Fruit fly (Drosophila melanogaster): ENCODE measurements around the gene CG34164.

The CG34164 gene

dm6 chr2L:12044613-12045350 lies 11.4 kb upstream of the CG34164 start, which contains the start of gene CG6785:
Gene CG6785 (minus strand): TSS chr2L:12045200.
- TF ChIP-seq insv (optimal IDR thresholded peaks at IDR 0.05) (no peak), ttk (optimal IDR thresholded peaks at IDR 0.05) (no peak), Sin3A (optimal IDR thresholded peaks at IDR 0.05) (no peak), h (optimal IDR thresholded peaks at IDR 0.05) (no peak), psq (optimal IDR thresholded peaks at IDR 0.05) (no peak), Myc (optimal IDR thresholded peaks at IDR 0.05) (no peak)

- no peak for TF ChIP-seq psq (optimal IDR thresholded peaks at IDR 0.05)
- no peak for TF ChIP-seq ttk (optimal IDR thresholded peaks at IDR 0.05)
- no peak for TF ChIP-seq h (optimal IDR thresholded peaks at IDR 0.05)
- TF ChIP-seq Myc (optimal IDR thresholded peaks at IDR 0.05) = no peak
- no peak for TF ChIP-seq Sin3A (optimal IDR thresholded peaks at IDR 0.05)
- no peak for TF ChIP-seq insv (optimal IDR thresholded peaks at IDR 0.05)
Observed at dm6 chr2L:12045578-12045940, 10.6 kb upstream of the CG34164 start.

dm6 chr2L:12045941-12046855 lies 9.9 kb upstream of the CG34164 start, which contains the start of gene CG6770:
Gene CG6770 (minus strand): TSS chr2L:12046118.
- TF ChIP-seq h (optimal IDR thresholded peaks at IDR 0.05) (no peak), Myc (optimal IDR thresholded peaks at IDR 0.05) (no peak), Sin3A (optimal IDR thresholded peaks at IDR 0.05) (no peak), ttk (optimal IDR thresholded peaks at IDR 0.05) (no peak), psq (optimal IDR thresholded peaks at IDR 0.05) (no peak), insv (optimal IDR thresholded peaks at IDR 0.05) (no peak)

DNA sequence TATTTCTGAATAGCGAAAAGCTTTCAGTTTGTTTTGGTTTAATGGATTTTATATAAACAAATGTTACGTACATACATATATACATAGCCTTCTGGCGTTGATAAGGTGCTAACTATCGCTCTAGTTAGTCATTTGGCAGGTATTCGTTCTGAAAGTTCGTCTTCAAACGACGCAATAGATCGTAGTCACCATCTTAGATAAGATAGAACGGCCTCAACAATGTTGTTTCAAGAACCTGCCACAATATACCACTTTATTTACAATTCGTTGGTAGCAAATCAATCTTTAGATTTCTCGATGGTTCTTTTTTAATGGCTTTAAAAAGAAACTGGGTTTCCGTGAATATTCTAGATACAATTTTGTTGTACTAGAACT lies 9.3 kb upstream of the CG34164 start:
- no peak for TF ChIP-seq Myc (optimal IDR thresholded peaks at IDR 0.05)
- no peak for TF ChIP-seq psq (optimal IDR thresholded peaks at IDR 0.05)
- no peak for TF ChIP-seq Sin3A (optimal IDR thresholded peaks at IDR 0.05)
- TF ChIP-seq h (optimal IDR thresholded peaks at IDR 0.05) = no peak
- TF ChIP-seq ttk (optimal IDR thresholded peaks at IDR 0.05) = no peak
- TF ChIP-seq insv (optimal IDR thresholded peaks at IDR 0.05) = no peak

DNA sequence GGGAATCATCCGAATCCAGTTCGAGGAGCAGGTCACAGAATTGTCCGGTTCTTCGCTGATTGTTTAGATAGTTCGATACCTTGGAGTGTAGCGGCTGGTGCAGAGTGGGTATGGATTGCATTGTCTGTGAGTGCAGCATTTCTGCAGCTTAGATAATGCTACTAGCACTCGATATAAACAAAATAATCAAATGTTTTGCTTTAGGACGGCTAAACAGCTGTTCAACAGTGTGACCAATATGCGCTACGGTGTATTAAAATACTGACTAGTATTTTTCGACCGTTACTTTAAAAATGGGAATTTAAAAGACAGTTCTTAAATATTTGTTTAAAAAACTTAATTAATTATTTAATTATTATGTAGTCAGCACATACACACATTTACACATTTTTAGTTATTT lies 7.4 kb upstream of the CG34164 start, which contains the start of gene Plzf:
Gene Plzf (minus strand): TSS at position 196 of the 400 bp plus-strand sequence.
- TF ChIP-seq h (optimal IDR thresholded peaks at IDR 0.05) = no peak
- no peak for TF ChIP-seq psq (optimal IDR thresholded peaks at IDR 0.05)
- no peak for TF ChIP-seq ttk (optimal IDR thresholded peaks at IDR 0.05)
- TF ChIP-seq Myc (optimal IDR thresholded peaks at IDR 0.05) = no peak
- TF ChIP-seq insv (optimal IDR thresholded peaks at IDR 0.05) = no peak
- no peak for TF ChIP-seq Sin3A (optimal IDR thresholded peaks at IDR 0.05)

dm6 chr2L:12049133-12049532 lies 7.0 kb upstream of the CG34164 start, which contains the start of gene PLCXD:
Gene PLCXD (plus strand): TSS chr2L:12049418.
- TF ChIP-seq ttk (optimal IDR thresholded peaks at IDR 0.05) (no peak), insv (optimal IDR thresholded peaks at IDR 0.05) (no peak), h (optimal IDR thresholded peaks at IDR 0.05) (no peak), psq (optimal IDR thresholded peaks at IDR 0.05) (no peak), Sin3A (optimal IDR thresholded peaks at IDR 0.05) (no peak), Myc (optimal IDR thresholded peaks at IDR 0.05) (no peak)

DNA sequence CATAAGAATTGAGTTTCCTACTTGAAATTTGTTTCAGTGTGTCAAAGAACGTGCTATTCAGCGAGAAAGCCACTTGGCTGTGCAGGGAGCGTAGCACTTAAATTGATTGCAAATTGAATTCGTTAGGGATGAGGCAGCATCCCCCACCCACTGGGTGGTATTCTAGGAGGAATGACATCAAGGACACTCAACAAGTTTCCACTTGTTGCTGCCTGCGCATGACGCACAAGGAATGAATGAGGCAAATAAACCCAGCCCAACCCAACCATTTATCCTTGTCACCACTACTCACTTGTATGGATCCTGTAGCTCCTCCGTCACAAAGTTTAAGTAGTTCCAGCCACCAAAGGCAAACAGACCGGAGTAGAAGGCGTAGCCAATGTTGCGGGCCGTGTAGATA lies 2.8 kb upstream of the CG34164 start:
- TF ChIP-seq h (optimal IDR thresholded peaks at IDR 0.05) = no peak
- no peak for TF ChIP-seq Myc (optimal IDR thresholded peaks at IDR 0.05)
- TF ChIP-seq Sin3A (optimal IDR thresholded peaks at IDR 0.05) = no peak
- no peak for TF ChIP-seq psq (optimal IDR thresholded peaks at IDR 0.05)
- TF ChIP-seq insv (optimal IDR thresholded peaks at IDR 0.05) = no peak

- TF ChIP-seq Myc (optimal IDR thresholded peaks at IDR 0.05) (no peak), Sin3A (optimal IDR thresholded peaks at IDR 0.05) (no peak), insv (optimal IDR thresholded peaks at IDR 0.05) (no peak), ttk (optimal IDR thresholded peaks at IDR 0.05) (no peak), psq (optimal IDR thresholded peaks at IDR 0.05) (no peak)
Observed at dm6 chr2L:12063035-12063434, 6.9 kb downstream of the CG34164 start, which contains the start of gene Rab3-GAP. Gene Rab3-GAP (minus strand): TSS chr2L:12063184.

dm6 chr2L:12065683-12066386 lies 9.7 kb downstream of the CG34164 start:
- TF ChIP-seq Sin3A (optimal IDR thresholded peaks at IDR 0.05) (no peak), insv (optimal IDR thresholded peaks at IDR 0.05) (no peak), ttk (optimal IDR thresholded peaks at IDR 0.05) (no peak), h (optimal IDR thresholded peaks at IDR 0.05) (no peak), psq (optimal IDR thresholded peaks at IDR 0.05) (no peak), Myc (optimal IDR thresholded peaks at IDR 0.05) (no peak)

- no peak for TF ChIP-seq Sin3A (optimal IDR thresholded peaks at IDR 0.05)
- TF ChIP-seq h (optimal IDR thresholded peaks at IDR 0.05) = no peak
- TF ChIP-seq psq (optimal IDR thresholded peaks at IDR 0.05) = no peak
- no peak for TF ChIP-seq ttk (optimal IDR thresholded peaks at IDR 0.05)
- no peak for TF ChIP-seq insv (optimal IDR thresholded peaks at IDR 0.05)
- TF ChIP-seq Myc (optimal IDR thresholded peaks at IDR 0.05) = no peak
Observed at dm6 chr2L:12066617-12067251, 10.6 kb downstream of the CG34164 start, which contains the start of gene firl. Gene firl (minus strand): TSS chr2L:12066775.

dm6 chr2L:12075850-12076249 lies 19.7 kb downstream of the CG34164 start, which contains the start of gene CG14947:
Gene CG14947 (plus strand): TSS chr2L:12076100.
- TF ChIP-seq psq (optimal IDR thresholded peaks at IDR 0.05) (no peak), ttk (optimal IDR thresholded peaks at IDR 0.05) (no peak), Myc (optimal IDR thresholded peaks at IDR 0.05) (no peak), h (optimal IDR thresholded peaks at IDR 0.05) (no peak), Sin3A (optimal IDR thresholded peaks at IDR 0.05) (no peak), insv (optimal IDR thresholded peaks at IDR 0.05) (no peak)
